Fruit fly (Drosophila melanogaster) whole organism, pupa: ENCODE data around the gene Mrtf.

Experiments used
- CG32121 ChIP-seq: fragments of 200-800 bp; sonication (Bioruptor generic); IDR thresholded peaks from 2 replicates; pipeline ENCODE4 v1.3.6; 2022; ENCODE audit warnings: missing biosample characterization, missing genetic modification characterization
- CG8159 ChIP-seq: fragments of 200-800 bp; sonication (Bioruptor generic); optimal IDR thresholded peaks from 3 replicates; lab custom pipeline; 2018; ENCODE audit warnings: missing biosample characterization, mild to moderate bottlenecking, missing genetic modification characterization, moderate library complexity
- CG9948 ChIP-seq: fragments of 200-800 bp; sonication (Bioruptor generic); optimal IDR thresholded peaks from 2 replicates; lab custom pipeline; 2018; ENCODE audit warnings: missing biosample characterization, mild to moderate bottlenecking, missing genetic modification characterization, moderate library complexity
- EcR ChIP-seq: fragments of 200-800 bp; sonication (Bioruptor generic); optimal IDR thresholded peaks from 3 replicates; lab custom pipeline; 2019; ENCODE audit warnings: missing biosample characterization, missing genetic modification characterization, mild to moderate bottlenecking, moderate library complexity, missing genetic modification reagents

dm6 chr3L:2795363-2795957 is 29.1 kb upstream of the Mrtf start:
- TF ChIP-seq CG32121 (GFP tag; lab: Robert Waterston, UW), result peak; percentile 82; the same call in 1 of the 2 replicates
- no peak for TF ChIP-seq CG9948 (tag; lab: Kevin White, UChicago)
- no peak for TF ChIP-seq CG8159 (tag; lab: Kevin White, UChicago)
- no peak for TF ChIP-seq EcR (GFP tag; lab: Kevin White, UChicago)
